Fruit fly (Drosophila melanogaster): Measurements from ENCODE around the gene CG1146.
A peak's percentile ranks its signal among the peaks of the same experiment; 100 is the strongest.

The CG1146 gene

dm6 chr3L:2489438-2489837, 834 bp downstream of the CG1146 start (continued):
- peak; percentile 38 for TF ChIP-seq CTCF (GFP tag; optimal IDR thresholded peaks at IDR 0.05)
- TF ChIP-seq CG16779 (GFP tag; IDR thresholded peaks at IDR 0.05): no peak
- peak; percentile 32 for TF ChIP-seq D19A (tag; optimal IDR thresholded peaks at IDR 0.05)
- no peak for TF ChIP-seq NC2α (GFP tag; optimal IDR thresholded peaks at IDR 0.05)
- peak; percentile 27 for TF ChIP-seq HLHmδ (GFP tag; optimal IDR thresholded peaks at IDR 0.05)
- no peak for TF ChIP-seq Sry-δ (GFP tag; optimal IDR thresholded peaks at IDR 0.05)
- TF ChIP-seq br (optimal IDR thresholded peaks at IDR 0.05): no peak
- no peak; the same call in 2 of the 3 replicates for TF ChIP-seq CG11093 (GFP tag; IDR thresholded peaks at IDR 0.05)
- TF ChIP-seq da (GFP tag; optimal IDR thresholded peaks at IDR 0.05): no peak
- TF ChIP-seq inv (GFP tag; IDR thresholded peaks at IDR 0.05; ENCODE audit: partially characterized antibody): no peak
- TF ChIP-seq CG7372 (GFP tag; IDR thresholded peaks at IDR 0.05): no peak
- TF ChIP-seq cas (GFP tag; IDR thresholded peaks at IDR 0.05): no peak
- TF ChIP-seq Mes4 (GFP tag; optimal IDR thresholded peaks at IDR 0.05): peak; percentile 6
- TF ChIP-seq CG34376 (GFP tag; optimal IDR thresholded peaks at IDR 0.05): peak; percentile 12
- no peak for TF ChIP-seq Atf3 (GFP tag; optimal IDR thresholded peaks at IDR 0.05)
- no peak for TF ChIP-seq aop (GFP tag; IDR thresholded peaks at IDR 0.05)
- TF ChIP-seq CG1233 (GFP tag; optimal IDR thresholded peaks at IDR 0.05): peak; percentile 65
- TF ChIP-seq CG34422 (GFP tag; IDR thresholded peaks at IDR 0.05): no peak
- no peak for TF ChIP-seq Sin3A (optimal IDR thresholded peaks at IDR 0.05)
- TF ChIP-seq insv (GFP tag; optimal IDR thresholded peaks at IDR 0.05): no peak
- TF ChIP-seq Bteb2 (GFP tag; optimal IDR thresholded peaks at IDR 0.05): no peak
- TF ChIP-seq trem (tag; optimal IDR thresholded peaks at IDR 0.05): peak; percentile 15
- TF ChIP-seq CoRest (tag; optimal IDR thresholded peaks at IDR 0.05): peak; percentile 4
- TF ChIP-seq CG18262 (tag; optimal IDR thresholded peaks at IDR 0.05): peak; percentile 52
- TF ChIP-seq CG18599 (GFP tag; optimal IDR thresholded peaks at IDR 0.05): peak; percentile 38
- TF ChIP-seq CG8359 (GFP tag; optimal IDR thresholded peaks at IDR 0.05; ENCODE audit: borderline replicate concordance): peak; percentile 49
- peak; percentile 47 for TF ChIP-seq odd (GFP tag; optimal IDR thresholded peaks at IDR 0.05)
- no peak for TF ChIP-seq dimm (GFP tag; IDR thresholded peaks at IDR 0.05)
- TF ChIP-seq CG17802 (tag; optimal IDR thresholded peaks at IDR 0.05): no peak
- no peak for TF ChIP-seq phol (tag; optimal IDR thresholded peaks at IDR 0.05)
- TF ChIP-seq CG17829 (tag; optimal IDR thresholded peaks at IDR 0.05): peak; percentile 0
- peak; percentile 79; the same call in 2 of the 3 replicates for TF ChIP-seq ci (GFP tag; IDR thresholded peaks at IDR 0.05)
- TF ChIP-seq PHDP (tag; optimal IDR thresholded peaks at IDR 0.05): peak; percentile 35
- no peak for TF ChIP-seq sna (GFP tag; IDR thresholded peaks at IDR 0.05; ENCODE audit: partially characterized antibody)
- TF ChIP-seq CG14965 (GFP tag; optimal IDR thresholded peaks at IDR 0.05; ENCODE audit: borderline replicate concordance): no peak
- peak; percentile 20 for TF ChIP-seq grn (GFP tag; optimal IDR thresholded peaks at IDR 0.05)
- peak; percentile 33 for TF ChIP-seq Fer3 (tag; optimal IDR thresholded peaks at IDR 0.05)
- TF ChIP-seq her (GFP tag; optimal IDR thresholded peaks at IDR 0.05): no peak
- TF ChIP-seq CG12942 (GFP tag; optimal IDR thresholded peaks at IDR 0.05): no peak
- TF ChIP-seq CG5953 (GFP tag; IDR thresholded peaks at IDR 0.05): no peak
- TF ChIP-seq stwl (tag; optimal IDR thresholded peaks at IDR 0.05): no peak
- TF ChIP-seq CG4854 (GFP tag; optimal IDR thresholded peaks at IDR 0.05): peak; percentile 43
- TF ChIP-seq ase (GFP tag; IDR thresholded peaks at IDR 0.05): no peak
- no peak for TF ChIP-seq Antp (GFP tag; optimal IDR thresholded peaks at IDR 0.05)
- TF ChIP-seq CG10366 (GFP tag; IDR thresholded peaks at IDR 0.05): no peak
- peak; percentile 56 for TF ChIP-seq CG4707 (GFP tag; optimal IDR thresholded peaks at IDR 0.05)
- no peak for TF ChIP-seq Dref (GFP tag; IDR thresholded peaks at IDR 0.05)
- no peak for TF ChIP-seq HmgD (GFP tag; optimal IDR thresholded peaks at IDR 0.05)
- TF ChIP-seq CG1529 (GFP tag; optimal IDR thresholded peaks at IDR 0.05): peak; percentile 55
- no peak for TF ChIP-seq CG8765 (GFP tag; IDR thresholded peaks at IDR 0.05)
- peak; percentile 82 for TF ChIP-seq CG12071 (GFP tag; optimal IDR thresholded peaks at IDR 0.05)
- TF ChIP-seq CG11456 (GFP tag; IDR thresholded peaks at IDR 0.05): no peak
- TF ChIP-seq CG12104 (GFP tag; optimal IDR thresholded peaks at IDR 0.05): peak; percentile 60
